Fruit fly (Drosophila melanogaster) whole organism, wandering third instar larva: Measurements from ENCODE around the gene MED27.

Experiments
- Abd-B ChIP-seq: fragments of >200 bp; optimal IDR thresholded peaks from 2 replicates; lab custom pipeline; 2017; ENCODE audit warnings: missing biosample characterization, missing genetic modification characterization
- CG32264 ChIP-seq: fragments of 200-800 bp; sonication (Bioruptor generic); optimal IDR thresholded peaks from 2 replicates; lab custom pipeline; 2016; ENCODE audit warnings: missing biosample characterization, missing genetic modification characterization
- CG9705 ChIP-seq: fragments of 200-800 bp; sonication (Bioruptor generic); optimal IDR thresholded peaks from 2 replicates; lab custom pipeline; 2018; ENCODE audit warnings: missing biosample characterization, mild to moderate bottlenecking, missing genetic modification characterization
- Dfd ChIP-seq: fragments of >200 bp; optimal IDR thresholded peaks from 2 replicates; lab custom pipeline; 2017; ENCODE audit warnings: missing biosample characterization, missing genetic modification characterization
- Dif ChIP-seq: fragments of 200-275, 200-300 bp; sonication (Bioruptor generic); optimal IDR thresholded peaks from 2 replicates; lab custom pipeline; 2018; ENCODE audit warnings: missing biosample characterization, missing genetic modification characterization; ENCODE audit not compliant: partially characterized antibody
- GATAd ChIP-seq: sonication (Bioruptor generic); optimal IDR thresholded peaks from 2 replicates; lab custom pipeline; 2016; ENCODE audit warnings: missing biosample characterization, missing genetic modification characterization
- HLH106 ChIP-seq: fragments of 200-800 bp; optimal IDR thresholded peaks from 3 replicates; lab custom pipeline; 2019; ENCODE audit warnings: missing biosample characterization, mild to moderate bottlenecking, missing genetic modification characterization, moderate library complexity
- Hnf4 ChIP-seq: fragments of 200-800 bp; sonication (Bioruptor generic); optimal IDR thresholded peaks from 2 replicates; lab custom pipeline; 2016; ENCODE audit warnings: missing biosample characterization, mild to moderate bottlenecking, missing genetic modification characterization
- Hr83 ChIP-seq: fragments of 200-300 bp; sonication (Bioruptor generic); optimal IDR thresholded peaks from 2 replicates; lab custom pipeline; 2016; ENCODE audit warnings: missing biosample characterization, mild to moderate bottlenecking, missing genetic modification characterization, moderate library complexity; ENCODE audit not compliant: poor library complexity, severe bottlenecking
- Jra ChIP-seq: sonication (Bioruptor generic); optimal IDR thresholded peaks from 2 replicates; lab custom pipeline; 2016; ENCODE audit warnings: missing biosample characterization, missing genetic modification characterization
- Mio ChIP-seq: sonication (Bioruptor generic); optimal IDR thresholded peaks from 2 replicates; lab custom pipeline; 2016; ENCODE audit warnings: missing biosample characterization, missing genetic modification characterization
- Myc ChIP-seq: fragments of >200 bp; optimal IDR thresholded peaks from 2 replicates; lab custom pipeline; 2017
- N ChIP-seq: fragments of >200 bp; optimal IDR thresholded peaks from 2 replicates; lab custom pipeline; 2018; ENCODE audit warnings: missing biosample characterization, missing external identifiers, missing genetic modification characterization
- OdsH ChIP-seq: fragments of 200-800 bp; sonication (Bioruptor generic); optimal IDR thresholded peaks from 2 replicates; lab custom pipeline; 2016; ENCODE audit warnings: missing biosample characterization, mild to moderate bottlenecking, missing genetic modification characterization
- Rel ChIP-seq, 2 experiments: fragments of 200-800 bp; sonication (Bioruptor generic) in 1 of 2; optimal IDR thresholded peaks; 2 replicates in 1 of 2; 3 replicates in 1 of 2; lab custom pipeline; 2016 to 2019; ENCODE audit warnings: mild to moderate bottlenecking in 2 of 2, missing biosample characterization in 2 of 2, missing genetic modification characterization in 2 of 2, moderate library complexity in 1 of 2
- Vsx2 ChIP-seq: fragments of 200-300, 225-300 bp; sonication (Bioruptor generic); optimal IDR thresholded peaks from 2 replicates; lab custom pipeline; 2018; ENCODE audit warnings: missing biosample characterization, missing genetic modification characterization; ENCODE audit not compliant: partially characterized antibody
- brk ChIP-seq: fragments of 200-800 bp; sonication (Bioruptor generic); optimal IDR thresholded peaks from 2 replicates; lab custom pipeline; 2016; ENCODE audit warnings: missing biosample characterization, mild to moderate bottlenecking, missing genetic modification characterization
- dl ChIP-seq, 2 experiments: fragments of 175-275, 200-275 bp in 1 of 2; fragments of 200-275 bp in 1 of 2; sonication (Bioruptor generic); optimal IDR thresholded peaks; lab custom pipeline; 2018; ENCODE audit warnings: mild to moderate bottlenecking in 2 of 2, missing biosample characterization in 2 of 2, missing genetic modification characterization in 2 of 2, moderate library complexity in 2 of 2; ENCODE audit not compliant: partially characterized antibody in 2 of 2, insufficient read depth in 1 of 2
- dmrt93B ChIP-seq: fragments of 200-800 bp; sonication (Bioruptor generic); optimal IDR thresholded peaks from 2 replicates; lab custom pipeline; 2018; ENCODE audit warnings: missing biosample characterization, mild to moderate bottlenecking, missing genetic modification characterization
- dsf ChIP-seq: sonication (Bioruptor generic); optimal IDR thresholded peaks from 2 replicates; lab custom pipeline; 2016; ENCODE audit warnings: missing biosample characterization, missing genetic modification characterization, borderline replicate concordance
- ey ChIP-seq: fragments of 200-800 bp; sonication (Bioruptor generic); optimal IDR thresholded peaks from 2 replicates; lab custom pipeline; 2016; ENCODE audit warnings: missing biosample characterization, missing genetic modification characterization
- fru ChIP-seq: fragments of 200-800 bp; sonication (Bioruptor generic); optimal IDR thresholded peaks from 3 replicates; lab custom pipeline; 2016; ENCODE audit warnings: missing biosample characterization, mild to moderate bottlenecking, missing genetic modification characterization
- h ChIP-seq: fragments of 200-800 bp; sonication (Bioruptor generic); optimal IDR thresholded peaks from 3 replicates; lab custom pipeline; 2016; ENCODE audit warnings: missing biosample characterization, mild to moderate bottlenecking, missing genetic modification characterization
- jim ChIP-seq: fragments of 175-275, 200-325 bp; sonication (Bioruptor generic); optimal IDR thresholded peaks from 2 replicates; lab custom pipeline; 2016; ENCODE audit warnings: missing biosample characterization, mild to moderate bottlenecking, missing genetic modification characterization
- lola ChIP-seq: fragments of >200 bp; optimal IDR thresholded peaks from 2 replicates; lab custom pipeline; 2017; ENCODE audit warnings: missing biosample characterization, missing genetic modification characterization
- pan ChIP-seq: fragments of >200 bp; optimal IDR thresholded peaks from 2 replicates; lab custom pipeline; 2017
- psq ChIP-seq: fragments of 200-800 bp; sonication (Bioruptor generic); optimal IDR thresholded peaks from 3 replicates; lab custom pipeline; 2017; ENCODE audit warnings: missing biosample characterization, mild to moderate bottlenecking, missing genetic modification characterization, moderate library complexity
- rgr ChIP-seq: fragments of 200-800 bp; sonication (Bioruptor generic); optimal IDR thresholded peaks from 3 replicates; lab custom pipeline; 2016; ENCODE audit warnings: missing biosample characterization, mild to moderate bottlenecking, missing genetic modification characterization
- sage ChIP-seq: fragments of 200-800 bp; sonication (Bioruptor generic); optimal IDR thresholded peaks from 2 replicates; lab custom pipeline; 2016; ENCODE audit warnings: missing biosample characterization, mild to moderate bottlenecking, missing genetic modification characterization
- sv ChIP-seq: fragments of 200-800 bp; sonication (Bioruptor generic); optimal IDR thresholded peaks from 3 replicates; lab custom pipeline; 2016; ENCODE audit warnings: missing biosample characterization, missing genetic modification characterization
- usp ChIP-seq: fragments of >200 bp; optimal IDR thresholded peaks from 2 replicates; lab custom pipeline; 2017; ENCODE audit warnings: missing biosample characterization, missing genetic modification characterization
- woc ChIP-seq: sonication (Bioruptor generic); optimal IDR thresholded peaks from 2 replicates; lab custom pipeline; 2016; ENCODE audit warnings: missing biosample characterization, mild to moderate bottlenecking, missing genetic modification characterization

Gene MED27

DNA sequence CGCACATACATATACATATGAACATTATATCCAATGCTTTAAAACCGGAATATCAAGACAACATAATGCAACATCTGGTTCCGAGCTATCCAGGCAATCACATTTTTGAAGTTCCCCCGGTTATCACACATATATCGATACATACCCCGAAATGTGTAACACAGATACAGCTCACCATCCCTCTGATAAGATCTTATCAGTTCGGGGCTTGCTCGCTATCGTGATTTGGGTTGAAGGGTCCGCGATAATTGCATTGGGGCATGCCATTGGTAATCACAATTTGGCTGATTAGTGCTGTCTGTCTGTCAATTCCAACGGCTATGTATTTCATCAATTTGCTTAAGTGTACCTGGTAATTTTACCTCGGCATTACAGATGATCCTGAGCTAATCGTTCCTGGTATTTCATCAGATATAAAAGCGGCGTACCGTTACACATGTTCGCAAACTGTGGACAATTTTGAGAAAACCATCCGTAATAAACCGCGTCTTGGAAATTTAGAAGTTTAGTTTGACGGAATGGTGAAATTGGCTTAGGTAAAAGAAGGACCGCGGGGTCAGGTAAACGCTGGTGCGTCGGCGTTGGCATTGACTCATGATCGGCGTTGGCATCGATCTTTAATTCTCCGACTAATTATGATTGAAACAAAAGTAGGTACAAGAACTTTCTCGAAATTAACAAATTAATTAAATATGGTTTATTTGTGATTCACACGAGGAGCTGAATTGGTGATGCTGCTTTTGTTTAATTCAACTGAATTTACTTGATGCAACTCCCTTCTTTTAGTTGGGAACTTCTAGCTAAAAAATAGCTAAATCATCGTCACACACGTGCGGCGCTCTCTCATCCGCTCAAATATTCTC lies 17.1 kb downstream of the MED27 start:
- TF ChIP-seq dmrt93B (GFP tag; lab: Kevin White, UChicago), result no peak
- TF ChIP-seq Myc, result peak; percentile 79
- TF ChIP-seq dl (GFP tag; optimal IDR thresholded peaks at IDR 0.05; lab: Kevin White, UChicago; ENCODE audit: insufficient read depth in 1 of 2, partially characterized antibody in 2 of 2), result peak; percentile 42 to 56
- peak; percentile 76 for TF ChIP-seq Dif (GFP tag; lab: Kevin White, UChicago)
- TF ChIP-seq Rel (GFP tag; optimal IDR thresholded peaks at IDR 0.05; lab: Kevin White, UChicago), result no peak
- peak; percentile 46 for TF ChIP-seq Rel (tag; optimal IDR thresholded peaks at IDR 0.05; lab: Kevin White, UChicago)
- TF ChIP-seq, all 38 proteins: peak for 4

DNA sequence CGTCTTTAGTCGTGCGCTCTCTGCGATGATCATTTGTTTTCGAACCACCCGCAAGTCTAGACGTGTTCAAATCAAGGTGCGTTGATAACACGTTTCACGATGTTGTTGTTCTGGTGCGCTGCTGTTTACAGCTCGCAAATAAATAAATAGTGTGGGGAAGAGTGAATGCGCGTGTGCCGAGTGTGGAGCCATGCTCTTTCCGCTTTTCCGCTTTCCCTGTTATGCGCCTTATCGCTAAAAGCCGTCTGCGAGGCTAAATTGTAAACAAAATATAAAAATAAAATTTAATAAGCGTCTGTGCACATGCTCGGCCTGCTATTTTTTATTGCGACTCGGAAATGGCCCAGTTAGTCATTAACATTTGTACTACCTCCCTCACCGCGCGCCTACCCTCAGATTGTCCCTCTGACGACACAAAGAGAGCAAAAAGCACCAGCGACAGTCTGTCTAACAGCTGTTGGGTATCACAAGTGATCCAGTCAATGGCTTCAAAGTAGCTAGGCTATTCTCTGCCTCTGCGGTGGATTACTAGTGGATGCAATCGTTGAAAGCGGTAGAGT lies 17.8 kb downstream of the MED27 start:
- no peak for TF ChIP-seq pan (lab: Kevin White, UChicago)
- TF ChIP-seq lola (GFP tag; lab: Kevin White, UChicago), result no peak
- TF ChIP-seq rgr (GFP tag; lab: Kevin White, UChicago), result no peak
- TF ChIP-seq dsf (GFP tag; lab: Kevin White, UChicago), result no peak
- peak; percentile 19 for TF ChIP-seq psq (GFP tag; lab: Kevin White, UChicago)
- no peak for TF ChIP-seq CG9705 (GFP tag; lab: Kevin White, UChicago)
- TF ChIP-seq woc (GFP tag; lab: Kevin White, UChicago), result no peak
- no peak for TF ChIP-seq Dfd (GFP tag; lab: Kevin White, UChicago)
- TF ChIP-seq GATAd (GFP tag; lab: Kevin White, UChicago), result no peak
- no peak for TF ChIP-seq Dif (GFP tag; lab: Kevin White, UChicago)
- TF ChIP-seq sage (GFP tag; lab: Kevin White, UChicago), result peak; percentile 2
- TF ChIP-seq Mio (GFP tag; lab: Kevin White, UChicago), result no peak
- TF ChIP-seq CG32264, result no peak
- no peak for TF ChIP-seq Rel (GFP tag; optimal IDR thresholded peaks at IDR 0.05; lab: Kevin White, UChicago)
- peak; percentile 25 for TF ChIP-seq Rel (tag; optimal IDR thresholded peaks at IDR 0.05; lab: Kevin White, UChicago)
- TF ChIP-seq Vsx2, result no peak
- no peak for TF ChIP-seq usp (GFP tag; lab: Kevin White, UChicago)
- no peak for TF ChIP-seq dl (GFP tag; optimal IDR thresholded peaks at IDR 0.05; lab: Kevin White, UChicago; ENCODE audit: insufficient read depth in 1 of 2, partially characterized antibody in 2 of 2)
- no peak for TF ChIP-seq sv (GFP tag; lab: Kevin White, UChicago)
- TF ChIP-seq Hnf4 (GFP tag; lab: Kevin White, UChicago), result no peak
- no peak for TF ChIP-seq N (GFP tag; lab: Kevin White, UChicago)
- no peak for TF ChIP-seq dmrt93B (GFP tag; lab: Kevin White, UChicago)
- peak; percentile 15 for TF ChIP-seq jim (GFP tag; lab: Kevin White, UChicago)
- no peak for TF ChIP-seq ey (GFP tag; lab: Kevin White, UChicago)
- peak; percentile 70 for TF ChIP-seq Hr83
- TF ChIP-seq brk (GFP tag; lab: Kevin White, UChicago), result no peak
- TF ChIP-seq HLH106, result no peak
- peak; percentile 65 for TF ChIP-seq h
- TF ChIP-seq OdsH (GFP tag; lab: Kevin White, UChicago), result peak; percentile 23
- TF ChIP-seq Jra, result no peak
- peak; percentile 41 for TF ChIP-seq fru (GFP tag; lab: Kevin White, UChicago)

DNA sequence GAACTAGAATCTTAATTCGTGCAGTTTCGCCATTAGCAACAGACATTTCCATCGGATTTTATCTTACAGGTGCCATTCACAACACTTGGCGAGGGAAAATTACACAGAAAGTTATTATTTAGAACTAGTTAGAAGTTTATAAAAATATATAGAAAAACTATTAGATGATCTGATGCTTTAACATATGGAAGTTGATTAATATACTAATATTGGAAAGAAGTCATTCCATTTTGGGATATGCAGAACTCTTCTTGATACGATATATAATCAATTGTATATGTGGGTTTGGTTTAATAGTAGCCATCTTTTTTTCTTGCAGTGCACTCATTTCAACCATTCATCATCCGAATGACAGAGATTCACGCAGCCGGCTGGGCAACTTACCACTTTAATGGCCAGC lies 27.3 kb downstream of the MED27 start:
- TF ChIP-seq brk (GFP tag; lab: Kevin White, UChicago) (no peak), Rel (GFP tag; optimal IDR thresholded peaks at IDR 0.05; lab: Kevin White, UChicago) (no peak), Rel (tag; optimal IDR thresholded peaks at IDR 0.05; lab: Kevin White, UChicago) (no peak), CG32264 (no peak), Abd-B (no peak)
- TF ChIP-seq, all 38 proteins: peak for 0
